Fruit fly (Drosophila melanogaster): ENCODE measurements around the gene CG12219.

CG12219 gene

DNA sequence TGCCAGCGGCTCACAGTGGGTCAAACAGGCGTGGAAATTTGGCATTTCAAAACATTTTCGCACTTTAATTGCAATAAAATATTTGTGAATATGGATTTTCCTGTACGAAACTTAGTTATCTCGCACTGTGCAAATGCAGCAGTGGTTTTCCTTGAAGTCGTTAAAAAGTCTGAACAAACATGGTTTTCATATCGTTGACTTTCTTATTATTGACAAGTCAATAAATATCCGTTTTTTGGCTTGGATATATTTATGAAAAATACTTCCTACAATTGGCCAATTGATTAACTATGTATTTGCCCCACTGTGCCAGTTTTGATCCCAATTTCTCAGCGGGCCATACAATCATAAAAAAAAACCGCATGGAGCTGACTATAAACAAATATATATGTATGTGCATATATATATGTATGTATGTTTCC, 35.6 kb downstream of the CG12219 start (continued):
- TF ChIP-seq D19A (tag; optimal IDR thresholded peaks at IDR 0.05) (peak; percentile 93), Vsx1 (GFP tag; optimal IDR thresholded peaks at IDR 0.05) (peak; percentile 97), Poxn (GFP tag; IDR thresholded peaks at IDR 0.05) (no peak), sima (GFP tag; optimal IDR thresholded peaks at IDR 0.05) (peak; percentile 81), dmrt99B (tag; optimal IDR thresholded peaks at IDR 0.05) (peak; percentile 99), CG7357 (GFP tag; IDR thresholded peaks at IDR 0.05) (peak; percentile 87), al (GFP tag; IDR thresholded peaks at IDR 0.05) (peak; percentile 86), otp (GFP tag; IDR thresholded peaks at IDR 0.05) (peak; percentile 91), CG16815 (GFP tag; optimal IDR thresholded peaks at IDR 0.05) (peak; percentile 94), CG1832 (GFP tag; optimal IDR thresholded peaks at IDR 0.05) (no peak), CG10543 (GFP tag; optimal IDR thresholded peaks at IDR 0.05) (peak; percentile 91), Optix (GFP tag; IDR thresholded peaks at IDR 0.05) (peak; percentile 96), CG8089 (GFP tag; optimal IDR thresholded peaks at IDR 0.05) (peak; percentile 95), CG17359 (tag; optimal IDR thresholded peaks at IDR 0.05) (peak; percentile 96), Hr39 (optimal IDR thresholded peaks at IDR 0.05) (no peak), CG11695 (GFP tag; IDR thresholded peaks at IDR 0.05) (peak; percentile 97), CG30020 (tag; optimal IDR thresholded peaks at IDR 0.05) (peak; percentile 76), Dp (GFP tag; optimal IDR thresholded peaks at IDR 0.05) (peak; percentile 4), C15 (GFP tag; IDR thresholded peaks at IDR 0.05) (peak; percentile 82), Blimp-1 (GFP tag; optimal IDR thresholded peaks at IDR 0.05) (peak; percentile 93), CG12744 (GFP tag; optimal IDR thresholded peaks at IDR 0.05) (peak; percentile 84), Gsc (GFP tag; IDR thresholded peaks at IDR 0.05) (peak; percentile 84), CG13775 (GFP tag; optimal IDR thresholded peaks at IDR 0.05) (peak; percentile 94), Hr3 (GFP tag; optimal IDR thresholded peaks at IDR 0.05) (peak; percentile 96), CG12104 (GFP tag; optimal IDR thresholded peaks at IDR 0.05) (peak; percentile 96), bbx (GFP tag; IDR thresholded peaks at IDR 0.05; ENCODE audit: partially characterized antibody) (no peak), CG18619 (GFP tag; optimal IDR thresholded peaks at IDR 0.05) (peak; percentile 95), CG9727 (GFP tag; optimal IDR thresholded peaks at IDR 0.05) (peak; percentile 96), Deaf1 (tag; optimal IDR thresholded peaks at IDR 0.05) (peak; percentile 76), HmgZ (tag; optimal IDR thresholded peaks at IDR 0.05) (peak; percentile 96), Dip3 (GFP tag; optimal IDR thresholded peaks at IDR 0.05) (peak; percentile 94), Ets97D (GFP tag; optimal IDR thresholded peaks at IDR 0.05) (peak; percentile 84), fu2 (GFP tag; optimal IDR thresholded peaks at IDR 0.05) (peak; percentile 91), dm (GFP tag; optimal IDR thresholded peaks at IDR 0.05) (peak; percentile 87), crc (GFP tag; optimal IDR thresholded peaks at IDR 0.05) (peak; percentile 95), Ada2b (GFP tag; IDR thresholded peaks at IDR 0.05) (peak; percentile 93), CG18262 (tag; optimal IDR thresholded peaks at IDR 0.05) (peak; percentile 98), fd96Cb (tag; optimal IDR thresholded peaks at IDR 0.05) (peak; percentile 97), CG9609 (GFP tag; optimal IDR thresholded peaks at IDR 0.05) (peak; percentile 95), ab (GFP tag; optimal IDR thresholded peaks at IDR 0.05) (peak; percentile 92), eyg (GFP tag; optimal IDR thresholded peaks at IDR 0.05) (peak; percentile 86), HLH4C (GFP tag; IDR thresholded peaks at IDR 0.05; ENCODE audit: partially characterized antibody) (no peak; the same call in 2 of the 3 replicates), az2 (GFP tag; optimal IDR thresholded peaks at IDR 0.05) (peak; percentile 98), pita (GFP tag; optimal IDR thresholded peaks at IDR 0.05) (no peak), CG18764 (GFP tag; optimal IDR thresholded peaks at IDR 0.05) (peak; percentile 91), CG6791 (GFP tag; IDR thresholded peaks at IDR 0.05; ENCODE audit: partially characterized antibody) (no peak), CG10274 (GFP tag; optimal IDR thresholded peaks at IDR 0.05) (peak; percentile 87), Sin3A (optimal IDR thresholded peaks at IDR 0.05) (no peak), CG4820 (GFP tag; optimal IDR thresholded peaks at IDR 0.05) (peak; percentile 96), Aef1 (GFP tag; IDR thresholded peaks at IDR 0.05) (peak; percentile 93), CG31365 (tag; optimal IDR thresholded peaks at IDR 0.05) (peak; percentile 86), dati (GFP tag; IDR thresholded peaks at IDR 0.05) (peak; percentile 83)
